Fruit fly (Drosophila melanogaster) whole organism, adult: ENCODE results near the gene CG17036.
A peak's percentile ranks its signal among the peaks of the same experiment; 100 is the strongest.

Source experiments
- CG11617 ChIP-seq: fragments of 200-800 bp; sonication (Bioruptor generic); optimal IDR thresholded peaks from 2 replicates; lab custom pipeline; 2017; ENCODE audit warnings: mild to moderate bottlenecking, missing biosample characterization, missing genetic modification reagents, missing genetic modification characterization
- CG12768 ChIP-seq: fragments of 200-800 bp; sonication (Bioruptor generic); optimal IDR thresholded peaks from 2 replicates; lab custom pipeline; 2017; ENCODE audit warnings: missing biosample characterization, missing genetic modification characterization, mild to moderate bottlenecking, moderate library complexity, missing genetic modification reagents
- CG14711 ChIP-seq: fragments of 200-800 bp; sonication (Bioruptor generic); optimal IDR thresholded peaks from 2 replicates; lab custom pipeline; 2018; ENCODE audit warnings: missing biosample characterization, mild to moderate bottlenecking, missing genetic modification characterization, moderate library complexity
- CG1620 ChIP-seq: fragments of 200-800 bp; sonication (Bioruptor generic); optimal IDR thresholded peaks from 2 replicates; lab custom pipeline; 2016; ENCODE audit warnings: missing biosample characterization, missing genetic modification characterization
- CG33017 ChIP-seq: fragments of 200-800 bp; sonication (Bioruptor generic); optimal IDR thresholded peaks from 2 replicates; lab custom pipeline; 2018; ENCODE audit warnings: missing biosample characterization, mild to moderate bottlenecking, missing genetic modification characterization, moderate library complexity
- CG5204 ChIP-seq: fragments of 200-800 bp; sonication (Bioruptor generic); optimal IDR thresholded peaks from 2 replicates; lab custom pipeline; 2016; ENCODE audit warnings: missing biosample characterization, missing genetic modification characterization
- CG7045 ChIP-seq: fragments of 200-800 bp; sonication (Bioruptor generic); optimal IDR thresholded peaks from 2 replicates; lab custom pipeline; 2017; ENCODE audit warnings: missing biosample characterization, mild to moderate bottlenecking, missing genetic modification characterization
- CG7101 ChIP-seq: fragments of 200-800 bp; sonication (Bioruptor generic); optimal IDR thresholded peaks from 2 replicates; lab custom pipeline; 2018; ENCODE audit warnings: missing biosample characterization, mild to moderate bottlenecking, missing genetic modification characterization, moderate library complexity
- Clk ChIP-seq: fragments of 200-800 bp; sonication (Bioruptor generic); optimal IDR thresholded peaks from 2 replicates; lab custom pipeline; 2017; ENCODE audit warnings: missing biosample characterization, missing genetic modification characterization
- Crg-1 ChIP-seq: fragments of 200-800 bp; sonication (Bioruptor generic); optimal IDR thresholded peaks from 2 replicates; lab custom pipeline; 2016; ENCODE audit warnings: missing biosample characterization, missing genetic modification characterization
- Hr96 ChIP-seq: fragments of 200-800 bp; sonication (Bioruptor generic); optimal IDR thresholded peaks from 2 replicates; lab custom pipeline; 2016; ENCODE audit warnings: missing biosample characterization, missing genetic modification characterization
- Mnt ChIP-seq: fragments of 200-800 bp; sonication (Bioruptor generic); optimal IDR thresholded peaks from 2 replicates; lab custom pipeline; 2016; ENCODE audit warnings: missing biosample characterization, mild to moderate bottlenecking, missing genetic modification characterization
- bab1 ChIP-seq: fragments of 200-800 bp; sonication (Bioruptor generic); optimal IDR thresholded peaks from 3 replicates; lab custom pipeline; 2019; ENCODE audit warnings: missing biosample characterization, mild to moderate bottlenecking, missing genetic modification characterization, moderate library complexity
- cic ChIP-seq: fragments of 200-800 bp; sonication (Bioruptor generic); optimal IDR thresholded peaks from 2 replicates; lab custom pipeline; 2017; ENCODE audit warnings: missing biosample characterization, mild to moderate bottlenecking, missing genetic modification characterization, moderate library complexity
- cnc ChIP-seq, 2 experiments: fragments of >200 bp; optimal IDR thresholded peaks; 2 replicates each; lab custom pipeline; 2017
- kay ChIP-seq: fragments of 200-800 bp; sonication (Bioruptor generic); peaks from one replicate; lab custom pipeline; 2016; ENCODE audit warnings: missing biosample characterization, missing genetic modification characterization, borderline replicate concordance
- ovo ChIP-seq: fragments of 200-800 bp; sonication (Bioruptor generic); optimal IDR thresholded peaks from 2 replicates; lab custom pipeline; 2016; ENCODE audit warnings: missing biosample characterization, missing genetic modification characterization
- pad ChIP-seq: fragments of 200-800 bp; sonication (Bioruptor generic); optimal IDR thresholded peaks from 3 replicates; lab custom pipeline; 2017; ENCODE audit warnings: missing biosample characterization, missing genetic modification characterization, mild to moderate bottlenecking, moderate library complexity, missing genetic modification reagents
- tj ChIP-seq: fragments of 200-800 bp; sonication (Bioruptor generic); optimal IDR thresholded peaks from 3 replicates; lab custom pipeline; 2017; ENCODE audit warnings: missing biosample characterization, mild to moderate bottlenecking, missing genetic modification characterization, moderate library complexity
- toe ChIP-seq: fragments of 200-800 bp; sonication (Bioruptor generic); optimal IDR thresholded peaks from 2 replicates; lab custom pipeline; 2016; ENCODE audit warnings: missing biosample characterization, missing genetic modification characterization

Gene CG17036

DNA sequence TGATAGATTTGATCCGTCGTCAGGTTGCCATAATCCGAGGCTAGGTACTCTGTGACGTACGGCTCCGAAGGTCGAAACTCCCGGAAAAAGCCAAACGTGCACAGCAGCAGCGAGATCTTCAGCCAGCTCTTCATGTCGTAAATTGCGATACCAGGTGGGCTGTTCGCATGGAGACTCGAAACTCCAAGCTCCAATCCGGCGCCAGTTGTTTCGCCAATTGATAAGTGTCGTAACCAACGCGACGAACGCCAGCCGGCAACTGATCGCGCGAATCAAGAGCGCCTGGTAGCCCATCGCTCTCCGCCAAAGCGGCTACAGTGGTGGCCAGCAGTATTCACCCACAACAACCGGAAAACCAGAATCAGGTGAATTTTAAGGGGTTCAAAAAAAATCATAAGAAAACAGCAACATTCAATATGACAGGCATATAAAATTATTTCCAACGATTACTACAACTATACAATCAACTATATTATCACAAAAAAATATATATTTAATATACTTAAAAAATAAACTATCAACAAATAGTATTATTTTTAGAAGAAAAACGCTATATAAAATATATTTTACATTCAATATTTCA, at the start of gene CG17036:
Gene CG17036 (minus strand): TSS at position 366 of the 583 bp plus-strand sequence.
- TF ChIP-seq ovo (GFP tag; lab: Kevin White, UChicago) (no peak), CG7045 (no peak), CG14711 (tag; lab: Kevin White, UChicago) (peak; percentile 6), Mnt (GFP tag; lab: Kevin White, UChicago) (peak; percentile 21), tj (GFP tag; lab: Kevin White, UChicago) (peak; percentile 2), CG7101 (no peak), Crg-1 (GFP tag; lab: Kevin White, UChicago) (no peak), CG11617 (peak; percentile 67), Clk (GFP tag; lab: Kevin White, UChicago) (no peak), toe (GFP tag; lab: Kevin White, UChicago) (no peak), cnc (optimal IDR thresholded peaks at IDR 0.05; lab: Kevin White, UChicago) (no peak), CG1620 (GFP tag; lab: Kevin White, UChicago) (no peak), CG5204 (GFP tag; lab: Kevin White, UChicago) (no peak), kay (no peak), pad (GFP tag; lab: Kevin White, UChicago) (peak; percentile 31), bab1 (GFP tag; lab: Kevin White, UChicago) (peak; percentile 3), cic (GFP tag; lab: Kevin White, UChicago) (no peak), CG33017 (tag; lab: Kevin White, UChicago) (no peak), CG12768 (GFP tag; lab: Kevin White, UChicago) (peak; percentile 27), Hr96 (peak; percentile 16)

DNA sequence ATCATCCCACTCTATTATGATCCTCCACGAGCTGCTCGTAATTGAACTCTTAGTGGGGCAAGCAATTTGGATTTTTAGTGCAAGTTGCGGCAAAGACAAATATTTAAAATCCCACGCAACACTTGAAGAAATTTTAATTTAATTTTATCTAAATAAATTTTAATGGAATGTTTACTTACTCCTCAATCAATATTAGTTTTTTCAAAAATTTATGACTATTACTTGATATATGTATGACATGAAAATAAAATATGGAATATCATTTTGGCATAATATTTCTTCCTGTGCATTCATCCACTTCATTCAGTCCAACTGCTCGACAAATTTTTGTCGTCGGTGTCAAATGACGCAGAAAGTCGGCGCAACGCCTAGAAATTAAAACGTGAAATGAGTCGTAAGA, 49.5 kb upstream of the CG17036 start:
- TF ChIP-seq CG7045 (no peak), kay (no peak), CG7101 (no peak), ovo (GFP tag; lab: Kevin White, UChicago) (no peak)

DNA sequence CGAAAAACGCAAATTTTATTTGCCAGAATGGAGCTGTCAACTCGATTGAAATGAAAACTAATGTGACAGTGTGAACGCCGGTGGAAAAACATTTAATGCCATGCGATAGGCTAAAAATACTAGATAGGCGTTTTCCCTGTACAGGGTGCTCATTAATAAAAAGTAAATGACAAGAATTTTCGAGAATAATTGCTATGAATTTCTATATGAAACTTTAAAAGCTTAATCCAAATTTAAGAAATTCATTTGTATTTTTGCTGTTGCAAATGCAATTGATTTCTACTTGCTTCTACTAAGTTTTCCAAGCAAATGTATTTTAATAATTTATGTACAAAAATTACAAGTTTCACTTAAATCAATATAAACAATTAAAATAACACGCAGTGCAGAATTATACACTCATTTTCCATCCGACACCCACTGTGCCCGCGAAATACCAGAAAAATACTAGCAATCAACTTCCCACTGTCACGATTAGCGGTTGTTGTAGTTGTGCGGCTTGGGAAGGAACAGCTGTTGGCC, 21.3 kb upstream of the CG17036 start, which contains the start of gene Pih1D1:
Gene Pih1D1 (minus strand): TSS at position 50 of the 522 bp plus-strand sequence.
- TF ChIP-seq Mnt (GFP tag; lab: Kevin White, UChicago) = peak; percentile 55
- peak; percentile 90 for TF ChIP-seq CG33017 (tag; lab: Kevin White, UChicago)
- peak; percentile 91 for TF ChIP-seq CG7101
- peak; percentile 97 for TF ChIP-seq CG7045
- peak; percentile 94 for TF ChIP-seq CG5204 (GFP tag; lab: Kevin White, UChicago)
- peak; percentile 92 for TF ChIP-seq CG1620 (GFP tag; lab: Kevin White, UChicago)
- TF ChIP-seq CG11617 = peak; percentile 92
- TF ChIP-seq pad (GFP tag; lab: Kevin White, UChicago) = peak; percentile 87
- peak; percentile 73 for TF ChIP-seq tj (GFP tag; lab: Kevin White, UChicago)
- no peak for TF ChIP-seq cnc (optimal IDR thresholded peaks at IDR 0.05; lab: Kevin White, UChicago)
- peak; percentile 85 for TF ChIP-seq CG14711 (tag; lab: Kevin White, UChicago)
- peak; percentile 95 for TF ChIP-seq CG12768 (GFP tag; lab: Kevin White, UChicago)
- TF ChIP-seq bab1 (GFP tag; lab: Kevin White, UChicago) = peak; percentile 94
- peak; percentile 82 for TF ChIP-seq Crg-1 (GFP tag; lab: Kevin White, UChicago)
- peak; percentile 96 for TF ChIP-seq toe (GFP tag; lab: Kevin White, UChicago)
- TF ChIP-seq ovo (GFP tag; lab: Kevin White, UChicago) = peak; percentile 84
- TF ChIP-seq Clk (GFP tag; lab: Kevin White, UChicago) = peak; percentile 94
- TF ChIP-seq cic (GFP tag; lab: Kevin White, UChicago) = no peak
- no peak for TF ChIP-seq kay
- peak; percentile 91 for TF ChIP-seq Hr96

DNA sequence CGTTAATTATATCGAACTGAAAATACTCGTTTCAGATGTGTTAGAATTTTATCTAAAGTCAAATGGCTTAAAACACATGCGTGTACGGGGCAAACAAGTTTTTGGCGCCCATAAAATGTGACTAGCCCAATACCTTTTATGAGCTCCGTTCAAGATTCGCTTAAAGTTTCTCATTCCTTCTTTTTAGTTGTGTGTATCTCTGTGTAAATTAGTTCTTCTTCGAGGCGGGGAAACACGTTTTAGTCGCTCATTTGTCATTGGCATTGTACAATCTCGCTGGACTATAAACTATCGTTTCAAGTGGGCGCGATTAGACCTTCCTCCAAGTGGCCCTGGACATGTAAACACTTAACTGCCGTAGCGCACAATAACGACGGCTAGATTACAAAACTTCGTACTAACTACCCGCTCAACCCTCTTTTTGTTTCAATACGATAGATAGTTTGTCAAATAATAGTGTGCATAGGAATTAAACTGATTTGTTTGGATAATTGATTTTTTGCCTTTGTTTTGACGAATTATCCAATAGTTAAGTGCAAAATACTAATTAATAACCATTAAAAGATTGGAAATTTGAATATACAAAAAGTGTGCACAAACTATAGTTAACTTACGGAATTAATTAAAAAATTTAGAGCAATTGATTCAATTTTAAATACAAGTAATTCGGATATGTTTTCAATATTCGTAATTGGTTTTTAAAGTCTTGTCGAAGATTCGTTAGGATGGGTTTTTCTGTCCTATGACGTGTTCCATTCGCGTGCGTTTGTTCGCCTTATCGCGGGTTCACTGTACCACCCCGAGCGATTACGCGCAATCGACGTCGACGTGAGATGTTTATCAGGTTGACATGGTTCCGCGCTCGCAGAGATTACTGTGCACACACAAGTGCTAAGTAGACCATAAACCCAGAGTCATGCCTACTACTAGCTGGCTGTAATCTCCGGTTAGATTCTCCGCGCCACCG, 20.2 kb upstream of the CG17036 start:
- TF ChIP-seq Clk (GFP tag; lab: Kevin White, UChicago) (peak; percentile 45), ovo (GFP tag; lab: Kevin White, UChicago) (no peak), CG7045 (peak; percentile 51), CG7101 (peak; percentile 37), bab1 (GFP tag; lab: Kevin White, UChicago) (no peak), CG1620 (GFP tag; lab: Kevin White, UChicago) (no peak), kay (peak; percentile 81), CG5204 (GFP tag; lab: Kevin White, UChicago) (peak; percentile 31), Mnt (GFP tag; lab: Kevin White, UChicago) (no peak), cic (GFP tag; lab: Kevin White, UChicago) (peak; percentile 77), toe (GFP tag; lab: Kevin White, UChicago) (peak; percentile 53), CG14711 (tag; lab: Kevin White, UChicago) (peak; percentile 8), CG33017 (tag; lab: Kevin White, UChicago) (peak; percentile 10), pad (GFP tag; lab: Kevin White, UChicago) (peak; percentile 30), Hr96 (peak; percentile 18), tj (GFP tag; lab: Kevin White, UChicago) (peak; percentile 1), cnc (optimal IDR thresholded peaks at IDR 0.05; lab: Kevin White, UChicago) (peak in 1 of 2 experiments; percentile 65), CG11617 (peak; percentile 52), Crg-1 (GFP tag; lab: Kevin White, UChicago) (no peak), CG12768 (GFP tag; lab: Kevin White, UChicago) (peak; percentile 57)
